Fruit fly (Drosophila melanogaster) whole organism, embryonic: ENCODE results near the gene Or83a.
A peak's percentile ranks its signal among the peaks of the same experiment; 100 is the strongest.

Experiments
- ATbp ChIP-seq: fragments of 200-800 bp; sonication (Bioruptor generic); optimal IDR thresholded peaks from 2 replicates; lab custom pipeline; 2017; ENCODE audit warnings: missing biosample characterization, mild to moderate bottlenecking, missing genetic modification characterization, missing genetic modification reagents
- Ada2b ChIP-seq: fragments of 200-800 bp; sonication (Bioruptor generic); IDR thresholded peaks from 2 replicates; pipeline ENCODE4 v1.3.6; 2022; ENCODE audit warnings: missing biosample characterization, missing genetic modification characterization
- Atf3 ChIP-seq: fragments of 200-800 bp; sonication (Bioruptor generic); optimal IDR thresholded peaks from 3 replicates; lab custom pipeline; 2016; ENCODE audit warnings: missing biosample characterization, missing genetic modification characterization
- Atf6 ChIP-seq: fragments of 200-800 bp; sonication (Bioruptor generic); IDR thresholded peaks from 2 replicates; pipeline ENCODE4 v1.3.6; 2022; ENCODE audit warnings: missing biosample characterization, missing genetic modification characterization
- CG10431 ChIP-seq: fragments of 200-800 bp; sonication (Bioruptor generic); optimal IDR thresholded peaks from 3 replicates; lab custom pipeline; 2018; ENCODE audit warnings: missing biosample characterization, mild to moderate bottlenecking, missing genetic modification characterization
- CG10543 ChIP-seq: fragments of 200-800 bp; sonication (Bioruptor generic); optimal IDR thresholded peaks from 3 replicates; lab custom pipeline; 2017; ENCODE audit warnings: missing biosample characterization, mild to moderate bottlenecking, missing genetic modification characterization, moderate library complexity
- CG11456 ChIP-seq: fragments of 200-800 bp; sonication (Bioruptor generic); IDR thresholded peaks from 3 replicates; pipeline ENCODE4 v1.3.6; 2022; ENCODE audit warnings: missing biosample characterization, missing genetic modification characterization
- CG11560 ChIP-seq: fragments of 200-800 bp; sonication (Bioruptor generic); IDR thresholded peaks from 3 replicates; pipeline ENCODE4 v1.3.6; 2022; ENCODE audit warnings: missing biosample characterization, missing genetic modification characterization
- CG11695 ChIP-seq: fragments of 200-800 bp; sonication (Bioruptor generic); IDR thresholded peaks from 3 replicates; pipeline ENCODE4 v1.3.6; 2022; ENCODE audit warnings: missing biosample characterization, missing genetic modification characterization
- CG11696 ChIP-seq: fragments of 200-800 bp; sonication (Bioruptor generic); IDR thresholded peaks from 2 replicates; pipeline ENCODE4 v1.3.6; 2022; ENCODE audit warnings: missing biosample characterization, missing genetic modification characterization
- CG11723 ChIP-seq: fragments of 200-800 bp; sonication (Bioruptor generic); optimal IDR thresholded peaks from 2 replicates; lab custom pipeline; 2017; ENCODE audit warnings: missing biosample characterization, mild to moderate bottlenecking, missing genetic modification characterization
- CG12236 ChIP-seq: fragments of 200-800 bp; sonication (Bioruptor generic); optimal IDR thresholded peaks from 2 replicates; lab custom pipeline; 2016; ENCODE audit warnings: missing biosample characterization, missing genetic modification characterization
- CG12659 ChIP-seq: fragments of 200-800 bp; sonication (Bioruptor generic); optimal IDR thresholded peaks from 3 replicates; lab custom pipeline; 2017; ENCODE audit warnings: mild to moderate bottlenecking, missing biosample characterization, missing genetic modification reagents, missing genetic modification characterization
- CG15269 ChIP-seq: fragments of 200-800 bp; sonication (Bioruptor generic); optimal IDR thresholded peaks from 2 replicates; lab custom pipeline; 2018; ENCODE audit warnings: missing biosample characterization, mild to moderate bottlenecking, missing genetic modification characterization, moderate library complexity
- CG17361 ChIP-seq: fragments of 200-800 bp; sonication (Bioruptor generic); IDR thresholded peaks from 3 replicates; pipeline ENCODE4 v1.3.6; 2022; ENCODE audit warnings: missing biosample characterization, missing genetic modification characterization
- CG18599 ChIP-seq: fragments of 200-800 bp; sonication (Bioruptor generic); optimal IDR thresholded peaks from 3 replicates; lab custom pipeline; 2017; ENCODE audit warnings: missing biosample characterization, missing genetic modification characterization, mild to moderate bottlenecking, moderate library complexity, missing genetic modification reagents
- CG3281 ChIP-seq: fragments of 200-800 bp; sonication (Bioruptor generic); optimal IDR thresholded peaks from 3 replicates; lab custom pipeline; 2017; ENCODE audit warnings: missing biosample characterization, mild to moderate bottlenecking, missing genetic modification characterization
- CG42726 ChIP-seq: fragments of 200-800 bp; sonication (Bioruptor generic); IDR thresholded peaks from 2 replicates; pipeline ENCODE4 v1.3.6; 2022; ENCODE audit warnings: missing biosample characterization, missing genetic modification characterization; ENCODE audit not compliant: partially characterized antibody
- CG6813 ChIP-seq: fragments of 200-800 bp; sonication (Bioruptor generic); optimal IDR thresholded peaks from 2 replicates; lab custom pipeline; 2017; ENCODE audit warnings: missing biosample characterization, missing genetic modification characterization, mild to moderate bottlenecking, moderate library complexity, missing genetic modification reagents
- CG6854 ChIP-seq: fragments of 200-800 bp; sonication (Bioruptor generic); optimal IDR thresholded peaks from 3 replicates; lab custom pipeline; 2017; ENCODE audit warnings: missing biosample characterization, mild to moderate bottlenecking, missing genetic modification characterization
- CG8944 ChIP-seq: fragments of 200-800 bp; sonication (Bioruptor generic); optimal IDR thresholded peaks from 3 replicates; lab custom pipeline; 2016; ENCODE audit warnings: missing biosample characterization, missing genetic modification characterization
- CG9215 ChIP-seq: fragments of 200-800 bp; sonication (Bioruptor generic); IDR thresholded peaks from 2 replicates; pipeline ENCODE4 v1.3.6; 2022; ENCODE audit warnings: missing biosample characterization, missing genetic modification characterization
- CG9609 ChIP-seq: fragments of 200-800 bp; sonication (Bioruptor generic); optimal IDR thresholded peaks from 3 replicates; lab custom pipeline; 2016; ENCODE audit warnings: missing biosample characterization, missing genetic modification characterization
- CG9727 ChIP-seq: fragments of 200-800 bp; sonication (Bioruptor generic); optimal IDR thresholded peaks from 3 replicates; lab custom pipeline; 2017; ENCODE audit warnings: missing biosample characterization, mild to moderate bottlenecking, missing genetic modification characterization
- CG9817 ChIP-seq: fragments of 200-800 bp; sonication (Bioruptor generic); optimal IDR thresholded peaks from 2 replicates; lab custom pipeline; 2018; ENCODE audit warnings: missing biosample characterization, mild to moderate bottlenecking, missing genetic modification characterization, moderate library complexity
- CTCF ChIP-seq: fragments of 200-800 bp; sonication (Bioruptor generic); optimal IDR thresholded peaks from 2 replicates; lab custom pipeline; 2017; ENCODE audit warnings: missing biosample characterization, mild to moderate bottlenecking, missing genetic modification characterization, moderate library complexity
- CoRest ChIP-seq: fragments of 200-800 bp; sonication (Bioruptor generic); optimal IDR thresholded peaks from 3 replicates; lab custom pipeline; 2018; ENCODE audit warnings: missing biosample characterization, mild to moderate bottlenecking, missing genetic modification characterization, moderate library complexity
- Dbx ChIP-seq: fragments of 200-800 bp; sonication (Bioruptor generic); IDR thresholded peaks from 3 replicates; pipeline ENCODE4 v1.3.6; 2022; ENCODE audit warnings: missing biosample characterization, missing genetic modification characterization
- Ets97D ChIP-seq: fragments of 200-800 bp; sonication (Bioruptor generic); optimal IDR thresholded peaks from 3 replicates; lab custom pipeline; 2016; ENCODE audit warnings: missing biosample characterization, missing genetic modification characterization
- Fer1 ChIP-seq: fragments of 200-800 bp; sonication (Bioruptor generic); optimal IDR thresholded peaks from 2 replicates; lab custom pipeline; 2017; ENCODE audit warnings: missing biosample characterization, mild to moderate bottlenecking, missing genetic modification characterization
- Max ChIP-seq: fragments of 200-800 bp; sonication (Bioruptor generic); optimal IDR thresholded peaks from 2 replicates; lab custom pipeline; 2016; ENCODE audit warnings: missing biosample characterization, mild to moderate bottlenecking, missing genetic modification characterization
- Trl ChIP-seq, 3 experiments: fragments of >200 bp in 2 of 3; fragments of 200-800 bp in 1 of 3; sonication (Bioruptor generic) in 1 of 3; optimal IDR thresholded peaks; 2 replicates in 1 of 3; 3 replicates in 2 of 3; lab custom pipeline; 2016 to 2017; ENCODE audit warnings: missing biosample characterization in 1 of 3, missing genetic modification characterization in 1 of 3
- Usf ChIP-seq: fragments of 200-800 bp; sonication (Bioruptor generic); optimal IDR thresholded peaks from 2 replicates; lab custom pipeline; 2017; ENCODE audit warnings: missing genotype, missing biosample characterization, missing genetic modification characterization
- Xrp1 ChIP-seq: fragments of 200-800 bp; sonication (Bioruptor generic); IDR thresholded peaks from 2 replicates; pipeline ENCODE4 v1.3.6; 2022; ENCODE audit warnings: missing biosample characterization, missing genetic modification characterization
- abd-A ChIP-seq: fragments of 200-800 bp; sonication (Bioruptor generic); optimal IDR thresholded peaks from 3 replicates; lab custom pipeline; 2019; ENCODE audit warnings: missing biosample characterization, mild to moderate bottlenecking, missing genetic modification characterization, moderate library complexity
- amos ChIP-seq: fragments of 200-800 bp; sonication (Bioruptor generic); IDR thresholded peaks from 2 replicates; pipeline ENCODE4 v1.3.6; 2022; ENCODE audit warnings: missing biosample characterization, missing genetic modification characterization; ENCODE audit not compliant: partially characterized antibody
- ash1 ChIP-seq: fragments of 200-800 bp; sonication (Bioruptor generic); optimal IDR thresholded peaks from 2 replicates; lab custom pipeline; 2018; ENCODE audit warnings: missing biosample characterization, mild to moderate bottlenecking, missing genetic modification characterization
- bsh ChIP-seq, 2 experiments: fragments of 200-800 bp; sonication (Bioruptor generic); optimal IDR thresholded peaks; 2 replicates each; lab custom pipeline; 2017 to 2018; ENCODE audit warnings: mild to moderate bottlenecking in 2 of 2, missing biosample characterization in 2 of 2, missing genetic modification characterization in 2 of 2, moderate library complexity in 1 of 2
- cad ChIP-seq: fragments of >200 bp; optimal IDR thresholded peaks from 2 replicates; lab custom pipeline; 2017; ENCODE audit warnings: missing biosample characterization, missing genetic modification characterization
- ems ChIP-seq: fragments of 200-800 bp; sonication (Bioruptor generic); optimal IDR thresholded peaks from 3 replicates; lab custom pipeline; 2016; ENCODE audit warnings: missing biosample characterization, missing genetic modification characterization
- esg ChIP-seq: fragments of 200-800 bp; sonication (Bioruptor generic); conservative IDR thresholded peaks from 2 replicates; pipeline ENCODE4 v1.3.6; 2022; ENCODE audit warnings: missing biosample characterization, missing genetic modification characterization
- fd96Cb ChIP-seq: fragments of 200-800 bp; sonication (Bioruptor generic); optimal IDR thresholded peaks from 2 replicates; lab custom pipeline; 2018; ENCODE audit warnings: missing biosample characterization, mild to moderate bottlenecking, missing genetic modification characterization, moderate library complexity
- h ChIP-seq: fragments of >200 bp; optimal IDR thresholded peaks from 2 replicates; lab custom pipeline; 2017
- jumu ChIP-seq: fragments of 200-800 bp; sonication (Bioruptor generic); optimal IDR thresholded peaks from 3 replicates; lab custom pipeline; 2016; ENCODE audit warnings: missing biosample characterization, missing genetic modification characterization
- kah ChIP-seq: fragments of 200-800 bp; sonication (Bioruptor generic); optimal IDR thresholded peaks from 2 replicates; lab custom pipeline; 2018; ENCODE audit warnings: missing biosample characterization, mild to moderate bottlenecking, missing genetic modification characterization
- kay ChIP-seq: fragments of 200-800 bp; sonication (Bioruptor generic); optimal IDR thresholded peaks from 2 replicates; lab custom pipeline; 2016; ENCODE audit warnings: missing biosample characterization, missing genetic modification characterization
- onecut ChIP-seq: fragments of 200-800 bp; sonication (Bioruptor generic); IDR thresholded peaks from 2 replicates; pipeline ENCODE4 v1.3.6; 2022; ENCODE audit warnings: missing biosample characterization, missing genetic modification characterization
- sna ChIP-seq: fragments of 200-800 bp; sonication (Bioruptor generic); IDR thresholded peaks from 2 replicates; pipeline ENCODE4 v1.3.6; 2022; ENCODE audit warnings: missing biosample characterization, missing genetic modification characterization; ENCODE audit not compliant: partially characterized antibody
- stc ChIP-seq: fragments of 200-800 bp; sonication (Bioruptor generic); IDR thresholded peaks from 2 replicates; pipeline ENCODE4 v1.3.6; 2022; ENCODE audit warnings: missing biosample characterization, missing genetic modification characterization
- zen2 ChIP-seq: fragments of 200-800 bp; sonication (Bioruptor generic); IDR thresholded peaks from 3 replicates; pipeline ENCODE4 v1.3.6; 2022; ENCODE audit warnings: missing biosample characterization, missing genetic modification characterization; ENCODE audit not compliant: partially characterized antibody

Or83a gene

DNA sequence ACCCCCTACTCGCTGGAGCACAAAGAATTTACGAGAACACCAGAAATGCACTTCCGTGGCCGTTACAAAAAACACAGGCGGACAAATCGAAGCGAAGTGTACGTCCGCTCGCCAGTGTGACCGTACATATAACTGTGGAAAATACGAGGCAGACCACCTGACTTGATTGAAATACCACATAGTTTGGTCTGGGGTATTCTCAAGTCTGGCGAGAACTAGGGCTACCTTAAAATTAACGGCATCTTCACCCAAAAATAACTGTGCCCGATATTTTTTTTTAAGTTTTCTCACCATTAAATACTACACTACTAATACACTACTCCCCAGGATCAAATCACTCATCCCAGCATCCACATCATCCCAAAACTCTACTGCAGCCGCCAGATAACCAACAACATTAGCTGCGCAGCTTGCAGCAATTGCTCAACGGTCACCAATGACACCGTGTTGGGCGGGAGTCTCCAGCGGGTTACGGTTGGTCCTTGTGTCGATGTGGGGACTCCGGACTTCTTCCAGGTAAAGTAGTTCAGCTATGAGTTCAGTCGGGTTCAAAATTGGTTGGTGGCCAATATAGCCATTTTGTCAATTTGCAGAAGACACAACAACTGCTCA is 30.7 kb downstream of the Or83a start, which contains the start of gene Cerk (continued):
- 0 out of 3 replicates have a peak, but pooled peaks have one; percentile 25 for TF ChIP-seq CG17361 (GFP tag; lab: Robert Waterston, UW)
- TF ChIP-seq ATbp (GFP tag; lab: Kevin White, UChicago): no peak
- no peak for TF ChIP-seq Atf3 (GFP tag; lab: Kevin White, UChicago)
- peak; percentile 32 for TF ChIP-seq CG9609 (GFP tag; lab: Kevin White, UChicago)
- no peak for TF ChIP-seq cad
- peak in 1 of 2 experiments; percentile 10 for TF ChIP-seq bsh (GFP tag; optimal IDR thresholded peaks at IDR 0.05; lab: Kevin White, UChicago)
- no peak for TF ChIP-seq CG15269
- TF ChIP-seq stc (GFP tag; lab: Robert Waterston, UW): no peak
- no peak for TF ChIP-seq esg (GFP tag; lab: Robert Waterston, UW)
- peak; percentile 9 for TF ChIP-seq kay (GFP tag; lab: Kevin White, UChicago)
- TF ChIP-seq abd-A (tag; lab: Kevin White, UChicago): no peak
- TF ChIP-seq CG12659: peak; percentile 64
- TF ChIP-seq zen2 (GFP tag; lab: Robert Waterston, UW): no peak
- TF ChIP-seq amos (GFP tag; lab: Robert Waterston, UW): peak; percentile 69; the same call in 1 of the 2 replicates
- TF ChIP-seq ems: peak; percentile 24
- TF ChIP-seq Atf6 (GFP tag; lab: Robert Waterston, UW): no peak
- no peak for TF ChIP-seq Ada2b (GFP tag; lab: Robert Waterston, UW)
- peak; percentile 51 for TF ChIP-seq onecut
- peak; percentile 47; the same call in 1 of the 2 replicates for TF ChIP-seq sna (GFP tag; lab: Robert Waterston, UW)
- TF ChIP-seq CG9215 (GFP tag; lab: Robert Waterston, UW): 0 out of 2 replicates have a peak, but pooled peaks have one; percentile 9
- no peak for TF ChIP-seq CG3281 (GFP tag; lab: Kevin White, UChicago)
- TF ChIP-seq Trl (optimal IDR thresholded peaks at IDR 0.05; lab: Kevin White, UChicago): no peak
- TF ChIP-seq Trl (GFP tag; optimal IDR thresholded peaks at IDR 0.05; lab: Kevin White, UChicago): peak; percentile 57
- TF ChIP-seq Usf: peak; percentile 20
- peak; percentile 78 for TF ChIP-seq Ets97D (GFP tag; lab: Kevin White, UChicago)
- no peak for TF ChIP-seq CG11695 (GFP tag; lab: Robert Waterston, UW)
- TF ChIP-seq CTCF (GFP tag; lab: Kevin White, UChicago): no peak
- no peak for TF ChIP-seq fd96Cb
- peak; percentile 55 for TF ChIP-seq kah
- TF ChIP-seq CG6854 (GFP tag; lab: Kevin White, UChicago): no peak
- peak; percentile 7 for TF ChIP-seq Fer1 (GFP tag; lab: Kevin White, UChicago)
- TF ChIP-seq CG18599 (GFP tag; lab: Kevin White, UChicago): peak; percentile 19
- no peak for TF ChIP-seq CG12236
- peak; percentile 62 for TF ChIP-seq CoRest (tag; lab: Kevin White, UChicago)
- TF ChIP-seq CG6813 (GFP tag; lab: Kevin White, UChicago): no peak
- peak; percentile 30 for TF ChIP-seq CG9817 (tag; lab: Kevin White, UChicago)
- no peak for TF ChIP-seq CG9727
- no peak for TF ChIP-seq ash1
- TF ChIP-seq CG11560 (tag; lab: Robert Waterston, UW): peak; percentile 8; the same call in 1 of the 3 replicates
- TF ChIP-seq CG10543 (GFP tag; lab: Kevin White, UChicago): no peak
- TF ChIP-seq CG8944 (GFP tag; lab: Kevin White, UChicago): peak; percentile 21
- peak; percentile 5 for TF ChIP-seq jumu (GFP tag; lab: Kevin White, UChicago)
- TF ChIP-seq CG42726 (GFP tag; lab: Robert Waterston, UW): peak; percentile 11; the same call in 1 of the 2 replicates
- no peak for TF ChIP-seq h (lab: Kevin White, UChicago)
- no peak for TF ChIP-seq CG11723 (GFP tag; lab: Kevin White, UChicago)
- peak; percentile 25 for TF ChIP-seq CG10431 (GFP tag; lab: Kevin White, UChicago)
- peak; percentile 73 for TF ChIP-seq Dbx (GFP tag; lab: Robert Waterston, UW)
- no peak for TF ChIP-seq Max
- TF ChIP-seq Xrp1 (GFP tag; lab: Robert Waterston, UW): no peak
- no peak for TF ChIP-seq CG11696 (GFP tag; lab: Robert Waterston, UW)
- peak; percentile 51; the same call in 1 of the 3 replicates for TF ChIP-seq CG11456 (GFP tag; lab: Robert Waterston, UW)
